Worm (Caenorhabditis elegans): ENCODE measurements around the gene T13C2.2.

T13C2.2 gene

ce11 chrII:6825732-6826131 lies 33.7 kb downstream of the T13C2.2 start (continued):
- TF ChIP-seq cey-2 (tag; optimal IDR thresholded peaks at IDR 0.05; ENCODE audit: borderline replicate concordance, insufficient read depth) = no peak
- no peak for TF ChIP-seq ZK546.5 (tag; optimal IDR thresholded peaks at IDR 0.05)
- no peak for TF ChIP-seq fkh-10 (GFP tag; optimal IDR thresholded peaks at IDR 0.05)
- TF ChIP-seq ceh-82 (tag; optimal IDR thresholded peaks at IDR 0.05) = no peak
- no peak for TF ChIP-seq T20F7.1 (GFP tag; optimal IDR thresholded peaks at IDR 0.05)
- no peak for TF ChIP-seq duxl-1 (tag; optimal IDR thresholded peaks at IDR 0.05; ENCODE audit: poor library complexity)
- TF ChIP-seq mep-1 (tag; optimal IDR thresholded peaks at IDR 0.05) = peak; percentile 4
- no peak for TF ChIP-seq daf-12 (tag; optimal IDR thresholded peaks at IDR 0.05)
- no peak for TF ChIP-seq dmd-9 (GFP tag; IDR thresholded peaks at IDR 0.05)
- TF ChIP-seq nhr-48 (tag; optimal IDR thresholded peaks at IDR 0.05) = no peak
- no peak for TF ChIP-seq nhr-237 (tag; optimal IDR thresholded peaks at IDR 0.05)
- no peak for TF ChIP-seq mdt-29 (GFP tag; IDR thresholded peaks at IDR 0.05)
- peak; percentile 54 for TF ChIP-seq hlh-11 (tag; optimal IDR thresholded peaks at IDR 0.05)
- TF ChIP-seq lin-1 (GFP tag; IDR thresholded peaks at IDR 0.05) = 0 out of 2 replicates have a peak, but pooled peaks have one; percentile 27
- no peak for TF ChIP-seq lin-13 (GFP tag; optimal IDR thresholded peaks at IDR 0.05)
- TF ChIP-seq nhr-77 (tag; optimal IDR thresholded peaks at IDR 0.05) = no peak

- TF ChIP-seq unc-39 (tag; optimal IDR thresholded peaks at IDR 0.05) = no peak
- TF ChIP-seq F37D6.2 (tag; optimal IDR thresholded peaks at IDR 0.05) = no peak
- TF ChIP-seq hmg-1.1 (GFP tag; IDR thresholded peaks at IDR 0.05) = no peak; the same call in none of the 2 replicates
- TF ChIP-seq F49E8.2 (tag; optimal IDR thresholded peaks at IDR 0.05; ENCODE audit: borderline replicate concordance) = no peak
- TF ChIP-seq lin-38 (GFP tag; IDR thresholded peaks at IDR 0.05) = no peak
- no peak for TF ChIP-seq Y5F2A.4 (GFP tag; optimal IDR thresholded peaks at IDR 0.05)
- no peak for TF ChIP-seq tra-1 (GFP tag; IDR thresholded peaks at IDR 0.05)
- peak; percentile 57 for TF ChIP-seq mep-1 (tag; optimal IDR thresholded peaks at IDR 0.05)
- no peak for TF ChIP-seq sdz-12 (GFP tag; optimal IDR thresholded peaks at IDR 0.05)
- no peak for TF ChIP-seq T20F7.1 (GFP tag; optimal IDR thresholded peaks at IDR 0.05)
- 0 out of 2 replicates have a peak, but pooled peaks have one; percentile 58 for TF ChIP-seq ctbp-1 (GFP tag; IDR thresholded peaks at IDR 0.05)
- TF ChIP-seq ceh-62 (tag; optimal IDR thresholded peaks at IDR 0.05) = no peak
- no peak for TF ChIP-seq madf-9 (GFP tag; conservative IDR thresholded peaks at IDR 0.05)
- TF ChIP-seq nhr-111 (GFP tag; optimal IDR thresholded peaks at IDR 0.05) = no peak
- TF ChIP-seq saeg-2 (GFP tag; IDR thresholded peaks at IDR 0.05) = no peak
- TF ChIP-seq ceh-44 (GFP tag; IDR thresholded peaks at IDR 0.05) = no peak
- peak; percentile 18 for TF ChIP-seq pqm-1 (tag; optimal IDR thresholded peaks at IDR 0.05)
- TF ChIP-seq daf-12 (tag; optimal IDR thresholded peaks at IDR 0.05) = no peak
- TF ChIP-seq daf-19 (GFP tag; conservative IDR thresholded peaks at IDR 0.05) = no peak
- peak; percentile 97 for TF ChIP-seq aha-1 (tag)
- no peak for TF ChIP-seq Y75B8A.6 (GFP tag; IDR thresholded peaks at IDR 0.05)
- no peak for TF ChIP-seq jun-1 (tag; optimal IDR thresholded peaks at IDR 0.05)
- TF ChIP-seq mdt-29 (GFP tag; IDR thresholded peaks at IDR 0.05) = no peak
- no peak for TF ChIP-seq cey-2 (tag; optimal IDR thresholded peaks at IDR 0.05; ENCODE audit: borderline replicate concordance, insufficient read depth)
- no peak for TF ChIP-seq Y48G9A.11 (GFP tag; IDR thresholded peaks at IDR 0.05)
- peak; percentile 55; the same call in 1 of the 2 replicates for TF ChIP-seq lin-1 (GFP tag; IDR thresholded peaks at IDR 0.05)
- no peak for TF ChIP-seq Y105C5A.15 (GFP tag; IDR thresholded peaks at IDR 0.05)
- no peak for TF ChIP-seq ztf-11 (tag; optimal IDR thresholded peaks at IDR 0.05)
- TF ChIP-seq D1046.2 (GFP tag; IDR thresholded peaks at IDR 0.05) = no peak
- TF ChIP-seq daf-8 (GFP tag; IDR thresholded peaks at IDR 0.05) = no peak
- TF ChIP-seq zag-1 (tag; optimal IDR thresholded peaks at IDR 0.05) = no peak
- TF ChIP-seq hlh-30 (tag; optimal IDR thresholded peaks at IDR 0.05; ENCODE audit: insufficient read depth) = peak; percentile 66
- no peak for TF ChIP-seq ceh-32 (tag; optimal IDR thresholded peaks at IDR 0.05; ENCODE audit: poor library complexity)
- TF ChIP-seq snpc-4 (tag; optimal IDR thresholded peaks at IDR 0.05) = no peak
- no peak for TF ChIP-seq zfp-3 (GFP tag; conservative IDR thresholded peaks at IDR 0.05)
- TF ChIP-seq nhr-10 (tag; optimal IDR thresholded peaks at IDR 0.05) = no peak
- 0 out of 2 replicates have a peak, but pooled peaks have one; percentile 25 for TF ChIP-seq nhr-41 (GFP tag; IDR thresholded peaks at IDR 0.05)
- TF ChIP-seq mes-2 (tag; optimal IDR thresholded peaks at IDR 0.05; ENCODE audit: poor library complexity, severe bottlenecking) = peak; percentile 35
- no peak for TF ChIP-seq nhr-48 (tag; optimal IDR thresholded peaks at IDR 0.05)
- TF ChIP-seq ztf-7 (tag; optimal IDR thresholded peaks at IDR 0.05) = no peak
- no peak for TF ChIP-seq dmd-9 (GFP tag; IDR thresholded peaks at IDR 0.05)
- no peak for TF ChIP-seq nhr-237 (tag; optimal IDR thresholded peaks at IDR 0.05)
Measured at ce11 chrII:6826726-6827125, 34.7 kb downstream of the T13C2.2 start.
